Fruit fly (Drosophila melanogaster): ENCODE results near the gene CG32262.

The CG32262 gene

dm6 chr3L:3845815-3846375, 35.9 kb upstream of the CG32262 start, which contains the start of gene Awh (continued):
- TF ChIP-seq Nf-YB (GFP tag; optimal IDR thresholded peaks at IDR 0.05) (peak; percentile 99), psq (GFP tag; optimal IDR thresholded peaks at IDR 0.05) (no peak), CG15479 (GFP tag; optimal IDR thresholded peaks at IDR 0.05) (no peak), Ptx1 (GFP tag; IDR thresholded peaks at IDR 0.05) (no peak), CG15011 (GFP tag; optimal IDR thresholded peaks at IDR 0.05) (no peak), klu (GFP tag; IDR thresholded peaks at IDR 0.05) (no peak), Dbx (GFP tag; IDR thresholded peaks at IDR 0.05) (no peak), YL-1 (GFP tag; optimal IDR thresholded peaks at IDR 0.05) (no peak), CG5245 (GFP tag; optimal IDR thresholded peaks at IDR 0.05) (no peak), rib (GFP tag; IDR thresholded peaks at IDR 0.05) (no peak), CG42726 (GFP tag; IDR thresholded peaks at IDR 0.05; ENCODE audit: partially characterized antibody) (no peak), lbe (GFP tag; optimal IDR thresholded peaks at IDR 0.05) (no peak), Fer1 (GFP tag; optimal IDR thresholded peaks at IDR 0.05) (no peak), CG1024 (GFP tag; IDR thresholded peaks at IDR 0.05) (no peak), CG11560 (tag; IDR thresholded peaks at IDR 0.05) (no peak), crol (GFP tag; IDR thresholded peaks at IDR 0.05) (peak; percentile 36), Hand (GFP tag; optimal IDR thresholded peaks at IDR 0.05) (no peak), CG15601 (tag; optimal IDR thresholded peaks at IDR 0.05) (no peak), CG11696 (GFP tag; IDR thresholded peaks at IDR 0.05) (no peak), tna (GFP tag; IDR thresholded peaks at IDR 0.05; ENCODE audit: partially characterized antibody) (no peak), hb (GFP tag; IDR thresholded peaks at IDR 0.05; ENCODE audit: partially characterized antibody) (no peak), CG1603 (tag; optimal IDR thresholded peaks at IDR 0.05) (no peak), CG1832 (GFP tag; optimal IDR thresholded peaks at IDR 0.05) (no peak), Spps (tag; optimal IDR thresholded peaks at IDR 0.05) (no peak), en (GFP tag; optimal IDR thresholded peaks at IDR 0.05) (no peak), Side (GFP tag; optimal IDR thresholded peaks at IDR 0.05) (peak; percentile 7), unpg (GFP tag; optimal IDR thresholded peaks at IDR 0.05) (no peak), CG12942 (GFP tag; optimal IDR thresholded peaks at IDR 0.05) (no peak), tx (GFP tag; optimal IDR thresholded peaks at IDR 0.05) (no peak), dm (GFP tag; optimal IDR thresholded peaks at IDR 0.05) (no peak), Dip2 (GFP tag; IDR thresholded peaks at IDR 0.05) (no peak), Lhr (GFP tag; optimal IDR thresholded peaks at IDR 0.05) (no peak), CG9437 (GFP tag; optimal IDR thresholded peaks at IDR 0.05) (no peak), pros (GFP tag; optimal IDR thresholded peaks at IDR 0.05) (peak; percentile 50), mam (GFP tag; optimal IDR thresholded peaks at IDR 0.05) (no peak), mld (GFP tag; IDR thresholded peaks at IDR 0.05; ENCODE audit: partially characterized antibody) (no peak), CG13624 (GFP tag; optimal IDR thresholded peaks at IDR 0.05) (no peak), MESR4 (GFP tag; optimal IDR thresholded peaks at IDR 0.05) (no peak), CG10462 (GFP tag; optimal IDR thresholded peaks at IDR 0.05) (no peak), PHDP (tag; optimal IDR thresholded peaks at IDR 0.05) (no peak), dpn (GFP tag; optimal IDR thresholded peaks at IDR 0.05) (no peak), Dll (GFP tag; IDR thresholded peaks at IDR 0.05; ENCODE audit: partially characterized antibody) (peak; percentile 33; the same call in 1 of the 4 replicates), CG4282 (GFP tag; optimal IDR thresholded peaks at IDR 0.05) (no peak), ab (GFP tag; optimal IDR thresholded peaks at IDR 0.05) (no peak), CG17361 (GFP tag; IDR thresholded peaks at IDR 0.05) (no peak), sens (GFP tag) (peak; percentile 75), Hr39 (optimal IDR thresholded peaks at IDR 0.05) (no peak), CG6813 (GFP tag; optimal IDR thresholded peaks at IDR 0.05) (no peak), Hmr (GFP tag; optimal IDR thresholded peaks at IDR 0.05) (no peak), nau (GFP tag; optimal IDR thresholded peaks at IDR 0.05) (no peak), Oli (tag; optimal IDR thresholded peaks at IDR 0.05) (peak; percentile 40)
